Worm (Caenorhabditis elegans) whole organism, early embryonic: Measurements from ENCODE around the gene nhr-153.

Source experiments
- B0310.2 ChIP-seq: sonication (generic microtip); optimal IDR thresholded peaks from 2 replicates; lab custom pipeline; 2016; ENCODE audit warnings: mild to moderate bottlenecking, missing genetic modification characterization, missing compliant biosample characterization
- aly-1 ChIP-seq: sonication (generic microtip); optimal IDR thresholded peaks from 2 replicates; lab custom pipeline; 2016; ENCODE audit warnings: missing genetic modification characterization, missing compliant biosample characterization
- ama-1 ChIP-seq: fragments of 150-350 bp; optimal IDR thresholded peaks from 2 replicates; lab custom pipeline; 2014
- ceh-13 ChIP-seq: fragments of 200-800 bp; sonication (Bioruptor generic); optimal IDR thresholded peaks from 2 replicates; lab custom pipeline; 2018; ENCODE audit warnings: mild to moderate bottlenecking, missing genetic modification characterization, missing compliant biosample characterization
- ceh-36 ChIP-seq: sonication (generic microtip); optimal IDR thresholded peaks from 2 replicates; lab custom pipeline; 2016; ENCODE audit warnings: missing genetic modification characterization, inconsistent platforms, missing compliant biosample characterization
- ets-7 ChIP-seq: sonication (generic microtip); optimal IDR thresholded peaks from 2 replicates; lab custom pipeline; 2016; ENCODE audit warnings: missing genotype, missing genetic modification characterization, missing compliant biosample characterization
- hmg-4 ChIP-seq: fragments of 200-800 bp; sonication (Bioruptor generic); optimal IDR thresholded peaks from 2 replicates; lab custom pipeline; 2018; ENCODE audit warnings: mild to moderate bottlenecking, missing genetic modification characterization, missing compliant biosample characterization
- hnd-1 ChIP-seq: sonication (generic microtip); optimal IDR thresholded peaks from 2 replicates; lab custom pipeline; 2016; ENCODE audit warnings: missing genetic modification characterization, missing compliant biosample characterization
- pes-1 ChIP-seq: fragments of 200-800 bp; sonication (Bioruptor generic); IDR thresholded peaks from 2 replicates; pipeline ENCODE4 v1.3.6; 2022; ENCODE audit warnings: missing genetic modification reagents, missing genetic modification characterization, missing compliant biosample characterization
- scrt-1 ChIP-seq: fragments of 200-800 bp; sonication (Bioruptor generic); IDR thresholded peaks from 2 replicates; pipeline ENCODE4 v1.3.6; 2022; ENCODE audit warnings: missing genetic modification characterization, missing compliant biosample characterization
- tbx-11 ChIP-seq: fragments of 200-800 bp; sonication (Bioruptor generic); IDR thresholded peaks from 2 replicates; pipeline ENCODE4 v1.3.6; 2022; ENCODE audit warnings: missing genetic modification characterization, missing compliant biosample characterization
- tbx-37 ChIP-seq: fragments of 200-800 bp; sonication (Bioruptor generic); conservative IDR thresholded peaks from 2 replicates; pipeline ENCODE4 v1.3.6; 2022; ENCODE audit warnings: missing genetic modification reagents, missing genetic modification characterization, missing compliant biosample characterization

Gene nhr-153

DNA sequence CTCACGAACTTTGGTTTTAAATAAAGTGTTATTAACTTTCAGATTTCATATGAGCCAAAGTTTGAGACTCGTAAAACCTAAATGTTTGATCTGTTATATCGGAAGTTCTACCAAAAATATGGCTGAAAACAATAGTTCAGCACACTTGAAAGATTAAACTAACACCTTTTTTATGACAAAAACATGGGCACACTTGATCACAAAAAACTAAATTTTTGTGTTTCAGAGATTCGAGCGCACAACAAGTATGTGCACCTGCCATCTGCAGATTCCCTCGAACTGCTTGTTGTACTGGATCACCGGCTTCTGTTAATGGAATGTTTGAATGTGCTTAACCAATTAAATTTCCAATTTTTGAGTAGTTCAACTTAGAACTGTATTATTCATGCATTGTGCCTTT lies 49.8 kb downstream of the nhr-153 start:
- TF ChIP-seq B0310.2 (tag; lab: Kevin White, UChicago) (no peak), tbx-11 (GFP tag; lab: Robert Waterston, UW) (no peak), aly-1 (tag; lab: Kevin White, UChicago) (no peak), ceh-36 (tag; lab: Kevin White, UChicago) (no peak), hnd-1 (tag; lab: Kevin White, UChicago) (no peak)

ce11 chrV:12154554-12154953 lies 50.5 kb downstream of the nhr-153 start, which contains the start of gene C27A7.9:
Gene C27A7.9, minus strand, starts transcription at chrV:12154654.
- TF ChIP-seq ama-1 (lab: Kevin White, UChicago) = no peak
- TF ChIP-seq ceh-36 (tag; lab: Kevin White, UChicago) = no peak
- no peak for TF ChIP-seq scrt-1 (GFP tag; lab: Robert Waterston, UW)
- no peak for TF ChIP-seq ceh-13 (GFP tag; lab: Kevin White, UChicago)
- TF ChIP-seq hmg-4 (GFP tag; lab: Kevin White, UChicago) = no peak
- no peak for TF ChIP-seq pes-1 (GFP tag; lab: Robert Waterston, UW)
- TF ChIP-seq hnd-1 (tag; lab: Kevin White, UChicago) = no peak
- no peak for TF ChIP-seq ets-7 (tag; lab: Kevin White, UChicago)
- TF ChIP-seq tbx-37 = no peak
- TF ChIP-seq aly-1 (tag; lab: Kevin White, UChicago) = no peak
- TF ChIP-seq B0310.2 (tag; lab: Kevin White, UChicago) = no peak
